Fruit fly (Drosophila melanogaster) whole organism, adult: Measurements from ENCODE around the gene Wdr33.
A peak's percentile ranks its signal among the peaks of the same experiment; 100 is the strongest.

Experiments
- CG11617 ChIP-seq: fragments of 200-800 bp; sonication (Bioruptor generic); optimal IDR thresholded peaks from 2 replicates; lab custom pipeline; 2017; ENCODE audit warnings: mild to moderate bottlenecking, missing biosample characterization, missing genetic modification reagents, missing genetic modification characterization
- CG12768 ChIP-seq: fragments of 200-800 bp; sonication (Bioruptor generic); optimal IDR thresholded peaks from 2 replicates; lab custom pipeline; 2017; ENCODE audit warnings: missing biosample characterization, missing genetic modification characterization, mild to moderate bottlenecking, moderate library complexity, missing genetic modification reagents
- CG14711 ChIP-seq: fragments of 200-800 bp; sonication (Bioruptor generic); optimal IDR thresholded peaks from 2 replicates; lab custom pipeline; 2018; ENCODE audit warnings: missing biosample characterization, mild to moderate bottlenecking, missing genetic modification characterization, moderate library complexity
- CG1620 ChIP-seq: fragments of 200-800 bp; sonication (Bioruptor generic); optimal IDR thresholded peaks from 2 replicates; lab custom pipeline; 2016; ENCODE audit warnings: missing biosample characterization, missing genetic modification characterization
- CG33017 ChIP-seq: fragments of 200-800 bp; sonication (Bioruptor generic); optimal IDR thresholded peaks from 2 replicates; lab custom pipeline; 2018; ENCODE audit warnings: missing biosample characterization, mild to moderate bottlenecking, missing genetic modification characterization, moderate library complexity
- CG5204 ChIP-seq: fragments of 200-800 bp; sonication (Bioruptor generic); optimal IDR thresholded peaks from 2 replicates; lab custom pipeline; 2016; ENCODE audit warnings: missing biosample characterization, missing genetic modification characterization
- CG7045 ChIP-seq: fragments of 200-800 bp; sonication (Bioruptor generic); optimal IDR thresholded peaks from 2 replicates; lab custom pipeline; 2017; ENCODE audit warnings: missing biosample characterization, mild to moderate bottlenecking, missing genetic modification characterization
- CG7101 ChIP-seq: fragments of 200-800 bp; sonication (Bioruptor generic); optimal IDR thresholded peaks from 2 replicates; lab custom pipeline; 2018; ENCODE audit warnings: missing biosample characterization, mild to moderate bottlenecking, missing genetic modification characterization, moderate library complexity
- Clk ChIP-seq: fragments of 200-800 bp; sonication (Bioruptor generic); optimal IDR thresholded peaks from 2 replicates; lab custom pipeline; 2017; ENCODE audit warnings: missing biosample characterization, missing genetic modification characterization
- Crg-1 ChIP-seq: fragments of 200-800 bp; sonication (Bioruptor generic); optimal IDR thresholded peaks from 2 replicates; lab custom pipeline; 2016; ENCODE audit warnings: missing biosample characterization, missing genetic modification characterization
- Hr96 ChIP-seq: fragments of 200-800 bp; sonication (Bioruptor generic); optimal IDR thresholded peaks from 2 replicates; lab custom pipeline; 2016; ENCODE audit warnings: missing biosample characterization, missing genetic modification characterization
- Mnt ChIP-seq: fragments of 200-800 bp; sonication (Bioruptor generic); optimal IDR thresholded peaks from 2 replicates; lab custom pipeline; 2016; ENCODE audit warnings: missing biosample characterization, mild to moderate bottlenecking, missing genetic modification characterization
- bab1 ChIP-seq: fragments of 200-800 bp; sonication (Bioruptor generic); optimal IDR thresholded peaks from 3 replicates; lab custom pipeline; 2019; ENCODE audit warnings: missing biosample characterization, mild to moderate bottlenecking, missing genetic modification characterization, moderate library complexity
- cic ChIP-seq: fragments of 200-800 bp; sonication (Bioruptor generic); optimal IDR thresholded peaks from 2 replicates; lab custom pipeline; 2017; ENCODE audit warnings: missing biosample characterization, mild to moderate bottlenecking, missing genetic modification characterization, moderate library complexity
- cnc ChIP-seq, 2 experiments: fragments of >200 bp; optimal IDR thresholded peaks; 2 replicates each; lab custom pipeline; 2017
- kay ChIP-seq: fragments of 200-800 bp; sonication (Bioruptor generic); peaks from one replicate; lab custom pipeline; 2016; ENCODE audit warnings: missing biosample characterization, missing genetic modification characterization, borderline replicate concordance
- ovo ChIP-seq: fragments of 200-800 bp; sonication (Bioruptor generic); optimal IDR thresholded peaks from 2 replicates; lab custom pipeline; 2016; ENCODE audit warnings: missing biosample characterization, missing genetic modification characterization
- pad ChIP-seq: fragments of 200-800 bp; sonication (Bioruptor generic); optimal IDR thresholded peaks from 3 replicates; lab custom pipeline; 2017; ENCODE audit warnings: missing biosample characterization, missing genetic modification characterization, mild to moderate bottlenecking, moderate library complexity, missing genetic modification reagents
- tj ChIP-seq: fragments of 200-800 bp; sonication (Bioruptor generic); optimal IDR thresholded peaks from 3 replicates; lab custom pipeline; 2017; ENCODE audit warnings: missing biosample characterization, mild to moderate bottlenecking, missing genetic modification characterization, moderate library complexity
- toe ChIP-seq: fragments of 200-800 bp; sonication (Bioruptor generic); optimal IDR thresholded peaks from 2 replicates; lab custom pipeline; 2016; ENCODE audit warnings: missing biosample characterization, missing genetic modification characterization

The Wdr33 gene

DNA sequence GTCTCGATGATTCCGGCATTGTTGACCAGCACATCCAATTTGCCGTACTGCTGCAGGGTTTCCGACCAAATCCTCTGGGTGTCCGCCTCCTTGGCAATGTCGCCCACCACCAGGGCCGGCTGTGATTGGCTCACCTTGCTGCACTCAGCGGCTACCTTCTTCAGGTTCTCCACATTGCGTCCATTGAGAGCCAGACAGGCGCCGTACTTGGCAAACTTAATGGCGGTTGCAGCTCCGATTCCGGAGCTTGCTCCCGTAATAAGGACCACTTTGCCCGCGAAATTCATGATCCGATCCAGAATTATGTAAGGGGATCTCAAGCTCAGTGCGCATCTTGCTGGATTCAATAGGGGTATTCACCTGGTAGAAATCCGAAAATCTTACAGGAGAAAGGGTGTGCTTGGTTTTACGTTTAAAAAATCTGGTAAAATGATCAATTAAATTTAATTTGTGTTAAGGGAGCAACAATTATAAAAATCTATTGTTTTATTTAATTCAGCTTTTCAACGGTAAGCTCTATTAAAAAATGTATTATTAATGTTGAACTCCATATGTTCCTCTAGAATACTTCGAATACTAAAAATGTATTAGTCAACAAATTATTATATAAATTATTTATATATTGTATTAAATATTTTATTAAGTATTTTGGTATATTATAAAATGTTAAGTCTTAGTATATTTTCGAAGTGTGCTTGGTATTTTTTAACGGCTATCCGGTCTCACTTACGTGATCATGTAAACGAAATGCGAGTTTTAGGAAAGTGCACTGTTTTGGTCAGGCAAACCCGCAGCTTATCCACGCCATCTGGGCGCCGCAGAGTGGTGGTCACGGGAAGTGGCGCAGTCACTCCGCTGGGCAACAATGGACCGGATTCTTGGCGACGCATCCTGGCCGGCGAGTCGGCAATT lies 23.7 kb upstream of the Wdr33 start, which contains the start of the genes CG31548 and CG12170:
Gene CG31548 (minus strand): TSS at position 334 of the 912 bp plus-strand sequence.
Gene CG12170 (plus strand): TSS at position 716 of the 912 bp plus-strand sequence.
- TF ChIP-seq Hr96 (GFP tag; lab: Kevin White, UChicago): no peak
- no peak for TF ChIP-seq ovo (GFP tag; lab: Kevin White, UChicago)
- TF ChIP-seq CG7101 (tag; lab: Kevin White, UChicago): peak; percentile 56
- no peak for TF ChIP-seq Clk (GFP tag; lab: Kevin White, UChicago)
- no peak for TF ChIP-seq cic (GFP tag; lab: Kevin White, UChicago)
- TF ChIP-seq pad (GFP tag; lab: Kevin White, UChicago): no peak
- no peak for TF ChIP-seq cnc (optimal IDR thresholded peaks at IDR 0.05; lab: Kevin White, UChicago)
- peak; percentile 25 for TF ChIP-seq Mnt
- peak; percentile 49 for TF ChIP-seq CG33017
- no peak for TF ChIP-seq toe (GFP tag; lab: Kevin White, UChicago)
- TF ChIP-seq CG7045: peak; percentile 31
- no peak for TF ChIP-seq bab1
- TF ChIP-seq Crg-1 (GFP tag; lab: Kevin White, UChicago): peak; percentile 1
- no peak for TF ChIP-seq CG1620
- peak; percentile 78 for TF ChIP-seq CG11617
- peak; percentile 27 for TF ChIP-seq tj (GFP tag; lab: Kevin White, UChicago)
- peak; percentile 57 for TF ChIP-seq CG14711 (tag; lab: Kevin White, UChicago)
- no peak for TF ChIP-seq CG5204
- TF ChIP-seq kay (GFP tag; lab: Kevin White, UChicago): no peak
- peak; percentile 2 for TF ChIP-seq CG12768 (GFP tag; lab: Kevin White, UChicago)

DNA sequence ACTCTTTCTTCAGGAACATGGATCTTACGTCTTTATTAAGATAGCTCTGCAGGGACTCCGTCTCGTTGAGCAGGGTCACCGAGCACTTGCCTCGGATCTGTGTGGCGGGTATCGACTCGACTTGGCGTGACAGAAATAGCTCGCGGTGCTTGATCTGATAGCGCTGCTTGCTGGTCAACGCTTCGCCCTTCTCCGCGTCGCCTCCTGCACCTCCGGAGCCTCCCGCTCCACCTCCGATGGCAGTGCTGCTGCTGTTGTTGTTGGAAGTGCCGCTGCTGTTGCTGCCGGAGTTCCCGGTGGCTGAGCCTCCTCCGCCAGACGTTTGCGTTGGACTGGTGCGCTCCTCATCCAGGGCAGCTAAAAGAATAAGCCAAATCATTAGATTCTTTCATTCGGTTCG lies 17.0 kb upstream of the Wdr33 start:
- TF ChIP-seq CG7045: no peak

DNA sequence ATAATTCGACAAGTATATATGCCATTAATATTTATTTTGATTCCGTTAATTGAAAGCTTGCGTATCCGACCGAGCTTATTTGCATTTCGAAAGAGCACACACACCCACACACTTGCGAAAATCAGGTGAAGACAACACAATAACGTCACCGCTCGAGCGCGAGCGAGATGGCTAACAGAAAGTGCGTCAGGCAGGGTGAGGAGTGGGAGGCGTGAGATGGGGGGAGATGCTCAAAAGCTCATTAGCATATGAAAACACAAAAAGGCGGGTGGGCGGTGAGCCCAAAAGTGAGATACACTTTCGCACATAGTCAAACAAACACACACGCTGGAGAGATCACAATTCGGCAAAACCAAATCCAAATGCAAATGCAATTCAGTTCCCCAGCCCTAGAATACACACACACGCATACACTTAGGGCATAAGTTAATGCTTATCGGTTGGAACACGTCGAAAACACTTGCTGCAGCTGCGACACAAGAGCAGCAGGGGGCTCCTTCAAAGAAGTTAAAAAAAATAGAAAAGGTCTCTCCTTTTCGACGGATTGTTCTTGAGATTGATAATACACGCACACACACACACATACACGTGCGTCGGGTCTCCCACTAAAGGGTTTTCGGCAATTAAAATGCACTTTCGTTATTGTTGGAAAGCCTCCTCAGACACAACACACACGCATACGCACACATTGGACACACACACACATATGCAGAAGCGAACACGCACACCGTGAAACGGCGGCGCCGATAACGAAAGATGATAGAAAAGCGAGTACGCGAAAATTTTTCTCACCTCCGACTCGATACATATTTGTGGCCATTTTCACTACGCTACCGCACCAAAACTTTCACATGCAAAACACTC lies 12.5 kb upstream of the Wdr33 start:
- TF ChIP-seq Clk (GFP tag; lab: Kevin White, UChicago) (no peak), toe (GFP tag; lab: Kevin White, UChicago) (no peak), cic (GFP tag; lab: Kevin White, UChicago) (no peak), tj (GFP tag; lab: Kevin White, UChicago) (peak; percentile 25), CG11617 (no peak), Hr96 (GFP tag; lab: Kevin White, UChicago) (no peak), pad (GFP tag; lab: Kevin White, UChicago) (peak; percentile 26), CG14711 (tag; lab: Kevin White, UChicago) (no peak), CG1620 (peak; percentile 4), cnc (optimal IDR thresholded peaks at IDR 0.05; lab: Kevin White, UChicago) (no peak), CG33017 (peak; percentile 46), CG12768 (GFP tag; lab: Kevin White, UChicago) (peak; percentile 15), CG7101 (tag; lab: Kevin White, UChicago) (peak; percentile 22), kay (GFP tag; lab: Kevin White, UChicago) (no peak), CG5204 (no peak), Mnt (peak; percentile 41), bab1 (no peak)

DNA sequence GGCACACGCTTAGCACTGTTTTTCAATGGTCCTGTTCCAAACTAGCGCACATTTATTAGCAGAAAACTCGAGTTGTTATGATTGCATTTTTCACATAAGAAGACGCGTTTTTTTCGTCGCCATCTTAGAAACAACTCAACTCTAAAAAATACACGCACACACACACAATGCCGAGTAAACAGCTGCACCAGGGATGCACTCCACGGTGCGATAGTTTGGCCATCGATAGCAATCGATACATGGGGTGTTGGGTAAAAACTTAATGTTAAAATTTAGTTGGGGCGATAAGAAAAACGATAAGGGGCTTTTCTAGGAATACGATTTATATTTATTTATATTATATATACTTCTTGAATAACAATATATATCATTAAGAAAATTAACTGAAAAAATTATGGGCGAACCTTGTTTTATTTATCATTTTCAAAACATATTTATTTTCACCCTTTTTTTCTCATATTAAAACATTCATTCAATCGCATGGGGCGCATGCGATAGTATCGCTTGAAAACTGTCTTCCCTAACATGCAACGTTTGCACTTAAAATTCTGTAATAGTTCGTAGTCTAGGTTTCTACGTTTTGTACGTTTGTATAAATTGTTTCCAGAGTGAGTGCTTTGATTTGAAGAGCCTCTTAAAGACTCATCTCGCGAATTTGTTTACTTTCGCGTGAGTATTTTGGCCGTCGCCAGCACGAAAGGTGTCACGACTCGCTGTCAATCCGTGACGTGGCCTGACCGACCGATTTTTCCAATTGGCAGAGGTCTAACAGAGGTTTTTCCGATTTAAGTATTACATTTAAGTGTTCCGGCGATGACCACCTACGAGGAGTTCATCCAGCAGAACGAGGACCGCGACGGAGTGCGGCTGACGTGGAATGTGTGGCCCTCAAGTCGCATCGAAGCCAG lies 11.6 kb upstream of the Wdr33 start, which contains the start of the genes MTA1-like and Sec23:
Gene MTA1-like (minus strand): TSS at position 170 of the 908 bp plus-strand sequence.
Gene Sec23 (plus strand): TSS at position 497 of the 908 bp plus-strand sequence.
- TF ChIP-seq CG33017: peak; percentile 54
- peak; percentile 56 for TF ChIP-seq pad (GFP tag; lab: Kevin White, UChicago)
- peak; percentile 60 for TF ChIP-seq CG14711 (tag; lab: Kevin White, UChicago)
- no peak for TF ChIP-seq CG5204
- peak; percentile 29 for TF ChIP-seq CG7045
- TF ChIP-seq Crg-1 (GFP tag; lab: Kevin White, UChicago): peak; percentile 60
- no peak for TF ChIP-seq cnc (optimal IDR thresholded peaks at IDR 0.05; lab: Kevin White, UChicago)
- TF ChIP-seq CG12768 (GFP tag; lab: Kevin White, UChicago): peak; percentile 39
- peak; percentile 60 for TF ChIP-seq Hr96 (GFP tag; lab: Kevin White, UChicago)
- TF ChIP-seq bab1: peak; percentile 42
- peak; percentile 72 for TF ChIP-seq CG1620
- TF ChIP-seq Clk (GFP tag; lab: Kevin White, UChicago): peak; percentile 37
- peak; percentile 61 for TF ChIP-seq toe (GFP tag; lab: Kevin White, UChicago)
- peak; percentile 86 for TF ChIP-seq CG11617
- TF ChIP-seq kay (GFP tag; lab: Kevin White, UChicago): no peak
- peak; percentile 96 for TF ChIP-seq tj (GFP tag; lab: Kevin White, UChicago)
- TF ChIP-seq CG7101 (tag; lab: Kevin White, UChicago): peak; percentile 75
- TF ChIP-seq cic (GFP tag; lab: Kevin White, UChicago): peak; percentile 33
- TF ChIP-seq ovo (GFP tag; lab: Kevin White, UChicago): peak; percentile 56
- peak; percentile 26 for TF ChIP-seq Mnt
